Worm (Caenorhabditis elegans) whole organism, L3 larva: Measurements from ENCODE around the gene vnut-1.

ENCODE experiments used
- aly-2 ChIP-seq: fragments of 150-350 bp; optimal IDR thresholded peaks from 2 replicates; lab custom pipeline; 2014; ENCODE audit warnings: missing biosample characterization, missing genetic modification characterization
- elt-2 ChIP-seq: sonication (generic microtip); optimal IDR thresholded peaks from 2 replicates; lab custom pipeline; 2016; ENCODE audit warnings: missing genetic modification reagents, mild to moderate bottlenecking, missing genetic modification characterization, missing compliant biosample characterization
- nhr-43 ChIP-seq: sonication (generic microtip); optimal IDR thresholded peaks from 2 replicates; lab custom pipeline; 2016; ENCODE audit warnings: mild to moderate bottlenecking, missing genetic modification characterization, missing compliant biosample characterization; ENCODE audit not compliant: poor library complexity, severe bottlenecking
- snpc-4 ChIP-seq: fragments of 150-350 bp; optimal IDR thresholded peaks from 2 replicates; lab custom pipeline; 2014; ENCODE audit warnings: missing biosample characterization, missing genetic modification characterization
- unc-62 ChIP-seq: fragments of 150-350 bp; sonication (generic microtip); optimal IDR thresholded peaks from 4 replicates; lab custom pipeline; 2014; ENCODE audit warnings: missing biosample characterization, missing genetic modification reagents, missing genetic modification characterization
- ztf-11 ChIP-seq: fragments of 150-350 bp; optimal IDR thresholded peaks from 2 replicates; lab custom pipeline; 2014; ENCODE audit warnings: missing biosample characterization, missing genetic modification characterization

ce11 chrII:14540551-14540950 lies 50.9 kb downstream of the vnut-1 start:
- TF ChIP-seq elt-2 (tag; lab: Kevin White, UChicago) (peak; percentile 59), nhr-43 (tag; lab: Kevin White, UChicago) (no peak), snpc-4 (tag; lab: Kevin White, UChicago) (no peak), unc-62 (GFP tag; lab: Kevin White, UChicago) (no peak), aly-2 (no peak), ztf-11 (tag; lab: Kevin White, UChicago) (no peak)
